Fruit fly (Drosophila melanogaster) whole organism, embryonic: ENCODE data around the gene Kr-h1.

Experiments
- Abd-B ChIP-seq: fragments of 200-800 bp; sonication (Bioruptor generic); optimal IDR thresholded peaks from 2 replicates; lab custom pipeline; 2018; ENCODE audit warnings: missing biosample characterization, mild to moderate bottlenecking, missing genetic modification characterization, moderate library complexity
- Antp ChIP-seq: fragments of 200-800 bp; sonication (Bioruptor generic); optimal IDR thresholded peaks from 3 replicates; lab custom pipeline; 2016; ENCODE audit warnings: missing biosample characterization, missing genetic modification characterization
- BEAF-32 ChIP-seq: fragments of 200-800 bp; sonication (Bioruptor generic); optimal IDR thresholded peaks from 3 replicates; lab custom pipeline; 2017; ENCODE audit warnings: missing biosample characterization, missing genetic modification characterization, mild to moderate bottlenecking, moderate library complexity, missing genetic modification reagents
- CG10147 ChIP-seq: fragments of 200-800 bp; sonication (Bioruptor generic); optimal IDR thresholded peaks from 2 replicates; lab custom pipeline; 2019; ENCODE audit warnings: missing biosample characterization, mild to moderate bottlenecking, missing genetic modification characterization, moderate library complexity
- CG10431 ChIP-seq: fragments of 200-800 bp; sonication (Bioruptor generic); optimal IDR thresholded peaks from 3 replicates; lab custom pipeline; 2018; ENCODE audit warnings: missing biosample characterization, mild to moderate bottlenecking, missing genetic modification characterization
- CG10654 ChIP-seq: fragments of 200-800 bp; sonication (Bioruptor generic); optimal IDR thresholded peaks from 2 replicates; lab custom pipeline; 2016; ENCODE audit warnings: missing biosample characterization, missing genetic modification characterization
- CG11456 ChIP-seq: fragments of 200-800 bp; sonication (Bioruptor generic); IDR thresholded peaks from 3 replicates; pipeline ENCODE4 v1.3.6; 2022; ENCODE audit warnings: missing biosample characterization, missing genetic modification characterization
- CG13894 ChIP-seq: fragments of 200-800 bp; sonication (Bioruptor generic); optimal IDR thresholded peaks from 3 replicates; lab custom pipeline; 2018; ENCODE audit warnings: missing biosample characterization, mild to moderate bottlenecking, missing genetic modification characterization, moderate library complexity
- CG16813 ChIP-seq: fragments of 200-800 bp; sonication (Bioruptor generic); IDR thresholded peaks from 3 replicates; pipeline ENCODE4 v1.3.6; 2022; ENCODE audit warnings: missing biosample characterization, missing genetic modification characterization; ENCODE audit not compliant: partially characterized antibody
- CG18262 ChIP-seq: fragments of 200-800 bp; optimal IDR thresholded peaks from 3 replicates; lab custom pipeline; 2019; ENCODE audit warnings: missing biosample characterization, mild to moderate bottlenecking, missing genetic modification characterization, moderate library complexity
- CG2678 ChIP-seq: fragments of 200-800 bp; sonication (Bioruptor generic); optimal IDR thresholded peaks from 3 replicates; lab custom pipeline; 2019; ENCODE audit warnings: missing biosample characterization, mild to moderate bottlenecking, missing genetic modification characterization, moderate library complexity
- CG30020 ChIP-seq: fragments of 200-800 bp; optimal IDR thresholded peaks from 2 replicates; lab custom pipeline; 2019; ENCODE audit warnings: missing biosample characterization, mild to moderate bottlenecking, missing genetic modification characterization, moderate library complexity
- CG33557 ChIP-seq: fragments of 200-800 bp; sonication (Bioruptor generic); optimal IDR thresholded peaks from 2 replicates; lab custom pipeline; 2019; ENCODE audit warnings: missing biosample characterization, mild to moderate bottlenecking, missing genetic modification characterization, moderate library complexity
- CG3726 ChIP-seq: fragments of 200-800 bp; sonication (Bioruptor generic); IDR thresholded peaks from 3 replicates; pipeline ENCODE4, ENCODE4 v1.3.6; 2022; ENCODE audit warnings: missing biosample characterization, missing genetic modification characterization
- CG4328 ChIP-seq: fragments of 200-800 bp; sonication (Bioruptor generic); optimal IDR thresholded peaks from 3 replicates; lab custom pipeline; 2017; ENCODE audit warnings: missing biosample characterization, missing genetic modification reagents, missing genetic modification characterization
- CG4730 ChIP-seq: fragments of 200-800 bp; sonication (Bioruptor generic); IDR thresholded peaks from 2 replicates; pipeline ENCODE4 v1.3.6; 2022; ENCODE audit warnings: missing biosample characterization, missing genetic modification characterization
- CG5245 ChIP-seq: fragments of 200-800 bp; sonication (Bioruptor generic); optimal IDR thresholded peaks from 3 replicates; lab custom pipeline; 2016; ENCODE audit warnings: missing biosample characterization, missing genetic modification characterization
- CG6854 ChIP-seq: fragments of 200-800 bp; sonication (Bioruptor generic); optimal IDR thresholded peaks from 3 replicates; lab custom pipeline; 2017; ENCODE audit warnings: missing biosample characterization, mild to moderate bottlenecking, missing genetic modification characterization
- CG9437 ChIP-seq: fragments of 200-800 bp; sonication (Bioruptor generic); optimal IDR thresholded peaks from 2 replicates; lab custom pipeline; 2018; ENCODE audit warnings: missing biosample characterization, mild to moderate bottlenecking, missing genetic modification characterization
- D19A ChIP-seq: fragments of 200-800 bp; optimal IDR thresholded peaks from 3 replicates; lab custom pipeline; 2019; ENCODE audit warnings: missing biosample characterization, mild to moderate bottlenecking, missing genetic modification characterization, moderate library complexity
- Dek ChIP-seq: fragments of 200-800 bp; sonication (Bioruptor generic); optimal IDR thresholded peaks from 3 replicates; lab custom pipeline; 2019; ENCODE audit warnings: missing biosample characterization, mild to moderate bottlenecking, missing genetic modification characterization, moderate library complexity
- Fer3 ChIP-seq: fragments of 200-800 bp; sonication (Bioruptor generic); optimal IDR thresholded peaks from 2 replicates; lab custom pipeline; 2018; ENCODE audit warnings: missing biosample characterization, mild to moderate bottlenecking, missing genetic modification characterization, moderate library complexity
- Hand ChIP-seq: fragments of 200-800 bp; sonication (Bioruptor generic); optimal IDR thresholded peaks from 2 replicates; lab custom pipeline; 2017; ENCODE audit warnings: mild to moderate bottlenecking, missing biosample characterization, missing genetic modification reagents, missing genetic modification characterization
- Med ChIP-seq: fragments of 200-800 bp; sonication (Bioruptor generic); peaks from one replicate; lab custom pipeline; 2016; ENCODE audit warnings: missing biosample characterization, missing genetic modification characterization, mild to moderate bottlenecking, inconsistent platforms, moderate library complexity
- Nf-YA ChIP-seq: fragments of 200-800 bp; sonication (Bioruptor generic); IDR thresholded peaks from 2 replicates; pipeline ENCODE4 v1.3.6; 2022; ENCODE audit warnings: missing biosample characterization, missing genetic modification characterization
- Poxn ChIP-seq: fragments of 200-800 bp; sonication (Bioruptor generic); IDR thresholded peaks from 2 replicates; pipeline ENCODE4 v1.3.6; 2022; ENCODE audit warnings: missing biosample characterization, missing genetic modification characterization
- Ravus ChIP-seq: fragments of 200-800 bp; sonication (Bioruptor generic); IDR thresholded peaks from 2 replicates; pipeline ENCODE4 v1.3.6; 2022; ENCODE audit warnings: missing biosample characterization, missing genetic modification characterization
- Sin3A ChIP-seq: fragments of >200 bp; optimal IDR thresholded peaks from 2 replicates; lab custom pipeline; 2018
- bigmax ChIP-seq: fragments of 200-800 bp; sonication (Bioruptor generic); optimal IDR thresholded peaks from 2 replicates; lab custom pipeline; 2018; ENCODE audit warnings: missing biosample characterization, mild to moderate bottlenecking, missing genetic modification characterization
- cg ChIP-seq: fragments of 200-800 bp; sonication (Bioruptor generic); optimal IDR thresholded peaks from 3 replicates; lab custom pipeline; 2019; ENCODE audit warnings: missing biosample characterization, mild to moderate bottlenecking, missing genetic modification characterization, moderate library complexity
- ci ChIP-seq: fragments of 200-800 bp; sonication (Bioruptor generic); IDR thresholded peaks from 3 replicates; pipeline ENCODE4 v1.3.6; 2022; ENCODE audit warnings: missing biosample characterization, missing genetic modification characterization
- cwo ChIP-seq: fragments of 200-800 bp; sonication (Bioruptor generic); optimal IDR thresholded peaks from 3 replicates; lab custom pipeline; 2017; ENCODE audit warnings: missing biosample characterization, missing genetic modification characterization, mild to moderate bottlenecking, moderate library complexity, missing genetic modification reagents
- dm ChIP-seq: fragments of 200-800 bp; sonication (Bioruptor generic); optimal IDR thresholded peaks from 3 replicates; lab custom pipeline; 2016; ENCODE audit warnings: missing biosample characterization, missing genetic modification characterization
- dysf ChIP-seq: fragments of 200-800 bp; sonication (Bioruptor generic); IDR thresholded peaks from 3 replicates; pipeline ENCODE4 v1.3.6; 2022; ENCODE audit warnings: missing biosample characterization, missing genetic modification characterization
- ewg ChIP-seq: fragments of 200-800 bp; sonication (Bioruptor generic); optimal IDR thresholded peaks from 3 replicates; lab custom pipeline; 2017; ENCODE audit warnings: mild to moderate bottlenecking, missing biosample characterization, missing genetic modification reagents, missing genetic modification characterization
- fru ChIP-seq: fragments of >200 bp; optimal IDR thresholded peaks from 2 replicates; lab custom pipeline; 2017
- ftz-f1 ChIP-seq: fragments of 200-800 bp; sonication (Bioruptor generic); optimal IDR thresholded peaks from 2 replicates; lab custom pipeline; 2016; ENCODE audit warnings: missing biosample characterization, missing genetic modification characterization
- gcm ChIP-seq: fragments of 200-800 bp; sonication (Bioruptor generic); optimal IDR thresholded peaks from 2 replicates; lab custom pipeline; 2019; ENCODE audit warnings: missing biosample characterization, mild to moderate bottlenecking, missing genetic modification characterization, moderate library complexity
- lab ChIP-seq: fragments of 200-800 bp; sonication (Bioruptor generic); optimal IDR thresholded peaks from 3 replicates; lab custom pipeline; 2017; ENCODE audit warnings: missing biosample characterization, missing genetic modification characterization, mild to moderate bottlenecking, moderate library complexity, missing genetic modification reagents
- lov ChIP-seq, 2 experiments: fragments of 200-800 bp in 1 of 2; fragments of >200 bp in 1 of 2; sonication (Bioruptor generic) in 1 of 2; IDR thresholded peaks in 1 of 2; optimal IDR thresholded peaks in 1 of 2; 2 replicates in 1 of 2; 3 replicates in 1 of 2; pipeline versions ENCODE4 v1.3.6 to Lab custom; 2017 to 2022; ENCODE audit warnings: missing biosample characterization in 1 of 2, missing genetic modification characterization in 1 of 2
- nerfin-2 ChIP-seq: fragments of 200-800 bp; sonication (Bioruptor generic); IDR thresholded peaks from 2 replicates; pipeline ENCODE4 v1.3.6; 2022; ENCODE audit warnings: missing biosample characterization, missing genetic modification characterization; ENCODE audit not compliant: partially characterized antibody
- otp ChIP-seq: fragments of 200-800 bp; sonication (Bioruptor generic); IDR thresholded peaks from 3 replicates; pipeline ENCODE4, ENCODE4 v1.3.6; 2022; ENCODE audit warnings: missing biosample characterization, missing genetic modification characterization
- pho ChIP-seq: fragments of 200-800 bp; sonication (Bioruptor generic); optimal IDR thresholded peaks from 2 replicates; lab custom pipeline; 2016; ENCODE audit warnings: missing biosample characterization, missing genetic modification characterization
- pita ChIP-seq: fragments of 200-800 bp; sonication (Bioruptor generic); optimal IDR thresholded peaks from 2 replicates; lab custom pipeline; 2017; ENCODE audit warnings: missing biosample characterization, mild to moderate bottlenecking, missing genetic modification characterization
- pnt ChIP-seq: fragments of 200-800 bp; sonication (Bioruptor generic); optimal IDR thresholded peaks from 3 replicates; lab custom pipeline; 2016; ENCODE audit warnings: missing biosample characterization, missing genetic modification characterization
- psq ChIP-seq: fragments of 200-800 bp; sonication (Bioruptor generic); optimal IDR thresholded peaks from 2 replicates; lab custom pipeline; 2017; ENCODE audit warnings: missing biosample characterization, missing genetic modification characterization
- salm ChIP-seq: fragments of 200-800 bp; sonication (Bioruptor generic); optimal IDR thresholded peaks from 2 replicates; lab custom pipeline; 2018; ENCODE audit warnings: missing biosample characterization, mild to moderate bottlenecking, missing genetic modification characterization
- sens ChIP-seq: fragments of 200-800 bp; sonication (Bioruptor generic); peaks from one replicate; lab custom pipeline; 2016; ENCODE audit warnings: missing biosample characterization, missing genetic modification characterization
- slou ChIP-seq: fragments of 200-800 bp; sonication (Bioruptor generic); optimal IDR thresholded peaks from 3 replicates; lab custom pipeline; 2016; ENCODE audit warnings: missing biosample characterization, missing genetic modification characterization
- tio ChIP-seq: fragments of 200-800 bp; sonication (Bioruptor generic); optimal IDR thresholded peaks from 2 replicates; lab custom pipeline; 2017; ENCODE audit warnings: missing biosample characterization, missing genetic modification characterization, inconsistent platforms
- vfl ChIP-seq: fragments of 200-800 bp; sonication (Bioruptor generic); optimal IDR thresholded peaks from 2 replicates; lab custom pipeline; 2016; ENCODE audit warnings: missing biosample characterization, missing genetic modification characterization

Gene Kr-h1

dm6 chr2L:6051212-6051621 is 31.2 kb upstream of the Kr-h1 start (continued):
- TF ChIP-seq pita (GFP tag; lab: Kevin White, UChicago), result no peak
- peak; percentile 90 for TF ChIP-seq Nf-YA (GFP tag; lab: Robert Waterston, UW)
- TF ChIP-seq vfl, result peak; percentile 90
- TF ChIP-seq D19A, result peak; percentile 95
- peak; percentile 92 for TF ChIP-seq CG10431 (GFP tag; lab: Kevin White, UChicago)
- TF ChIP-seq CG9437 (GFP tag; lab: Kevin White, UChicago), result peak; percentile 90
- TF ChIP-seq fru (lab: Kevin White, UChicago), result no peak
- peak; percentile 93 for TF ChIP-seq CG11456
- TF ChIP-seq CG33557, result peak; percentile 95
- TF ChIP-seq CG10147 (GFP tag; lab: Kevin White, UChicago), result peak; percentile 97
- TF ChIP-seq CG13894, result peak; percentile 97
- TF ChIP-seq pnt (GFP tag; lab: Kevin White, UChicago), result peak; percentile 88
- TF ChIP-seq Hand (GFP tag; lab: Kevin White, UChicago), result peak; percentile 98
- TF ChIP-seq Med, result peak; percentile 100
- peak; percentile 89 for TF ChIP-seq Antp (GFP tag; lab: Kevin White, UChicago)
- TF ChIP-seq Fer3 (tag; lab: Kevin White, UChicago), result peak; percentile 97
- TF ChIP-seq dysf (GFP tag; lab: Robert Waterston, UW), result peak; percentile 97
- TF ChIP-seq Poxn (GFP tag; lab: Robert Waterston, UW), result peak; percentile 76
- TF ChIP-seq BEAF-32 (GFP tag; lab: Kevin White, UChicago), result no peak
- TF ChIP-seq Ravus (GFP tag; lab: Robert Waterston, UW), result peak; percentile 75
- TF ChIP-seq CG16813 (GFP tag; lab: Robert Waterston, UW), result no peak
- TF ChIP-seq CG18262 (tag; lab: Kevin White, UChicago), result peak; percentile 97
- peak; percentile 95 for TF ChIP-seq Dek
- TF ChIP-seq bigmax (GFP tag; lab: Kevin White, UChicago), result peak; percentile 29
- TF ChIP-seq tio (GFP tag; lab: Kevin White, UChicago), result no peak
- TF ChIP-seq lab (GFP tag; lab: Kevin White, UChicago), result peak; percentile 98
- peak; percentile 90 for TF ChIP-seq CG5245 (GFP tag; lab: Kevin White, UChicago)
- peak; percentile 90 for TF ChIP-seq CG10654 (GFP tag; lab: Kevin White, UChicago)
- TF ChIP-seq pho, result peak; percentile 95
- peak; percentile 79 for TF ChIP-seq ftz-f1 (GFP tag; lab: Kevin White, UChicago)
- TF ChIP-seq CG4730 (GFP tag; lab: Robert Waterston, UW), result peak; percentile 69
- peak; percentile 99 for TF ChIP-seq sens (GFP tag; lab: Kevin White, UChicago)
- TF ChIP-seq otp (GFP tag; lab: Robert Waterston, UW), result peak; percentile 94
- peak; percentile 98 for TF ChIP-seq CG2678 (tag; lab: Kevin White, UChicago)
- peak; percentile 84; the same call in 2 of the 3 replicates for TF ChIP-seq CG3726 (GFP tag; lab: Robert Waterston, UW)
- no peak for TF ChIP-seq lov (optimal IDR thresholded peaks at IDR 0.05; lab: Kevin White, UChicago)
- TF ChIP-seq lov (GFP tag; IDR thresholded peaks at IDR 0.05; lab: Robert Waterston, UW), result peak; percentile 89
- peak; percentile 97 for TF ChIP-seq gcm (GFP tag; lab: Kevin White, UChicago)
- peak; percentile 85 for TF ChIP-seq dm
- no peak for TF ChIP-seq nerfin-2 (GFP tag; lab: Robert Waterston, UW)
- TF ChIP-seq Sin3A (lab: Kevin White, UChicago), result no peak
- peak; percentile 88 for TF ChIP-seq ewg (GFP tag; lab: Kevin White, UChicago)
- TF ChIP-seq cg (GFP tag; lab: Kevin White, UChicago), result peak; percentile 93
- peak; percentile 72 for TF ChIP-seq psq
- peak; percentile 97 for TF ChIP-seq CG6854 (GFP tag; lab: Kevin White, UChicago)
- peak; percentile 94 for TF ChIP-seq salm (tag; lab: Kevin White, UChicago)
- peak; percentile 99 for TF ChIP-seq ci
- peak; percentile 95 for TF ChIP-seq CG4328 (GFP tag; lab: Kevin White, UChicago)
- TF ChIP-seq Abd-B (GFP tag; lab: Kevin White, UChicago), result peak; percentile 73
- TF ChIP-seq cwo (GFP tag; lab: Kevin White, UChicago), result peak; percentile 94
- peak; percentile 72 for TF ChIP-seq slou (GFP tag; lab: Kevin White, UChicago)
- peak; percentile 70 for TF ChIP-seq CG30020 (tag; lab: Kevin White, UChicago)
